Fruit fly (Drosophila melanogaster) whole organism: ENCODE data around the gene Nulp1.

Experiments
- CG8478 ChIP-seq: fragments of >200 bp; optimal IDR thresholded peaks from 2 replicates; lab custom pipeline; 2018; ENCODE audit warnings: inconsistent platforms
- Dll ChIP-seq: fragments of >200 bp; optimal IDR thresholded peaks from 2 replicates; lab custom pipeline; 2017
- EcR ChIP-seq, 2 experiments: fragments of >200 bp; optimal IDR thresholded peaks; 2 replicates each; lab custom pipeline; 2017; ENCODE audit warnings: missing biosample characterization in 2 of 2, missing genetic modification characterization in 2 of 2, missing genetic modification reagents in 2 of 2
- pan ChIP-seq: fragments of >200 bp; optimal IDR thresholded peaks from 2 replicates; lab custom pipeline; 2017
- psq ChIP-seq: fragments of >200 bp; optimal IDR thresholded peaks from 2 replicates; lab custom pipeline; 2017
- usp ChIP-seq: fragments of >200 bp; optimal IDR thresholded peaks from 2 replicates; lab custom pipeline; 2017; ENCODE audit warnings: missing biosample characterization, missing genetic modification characterization, mixed read lengths

Nulp1 gene

DNA sequence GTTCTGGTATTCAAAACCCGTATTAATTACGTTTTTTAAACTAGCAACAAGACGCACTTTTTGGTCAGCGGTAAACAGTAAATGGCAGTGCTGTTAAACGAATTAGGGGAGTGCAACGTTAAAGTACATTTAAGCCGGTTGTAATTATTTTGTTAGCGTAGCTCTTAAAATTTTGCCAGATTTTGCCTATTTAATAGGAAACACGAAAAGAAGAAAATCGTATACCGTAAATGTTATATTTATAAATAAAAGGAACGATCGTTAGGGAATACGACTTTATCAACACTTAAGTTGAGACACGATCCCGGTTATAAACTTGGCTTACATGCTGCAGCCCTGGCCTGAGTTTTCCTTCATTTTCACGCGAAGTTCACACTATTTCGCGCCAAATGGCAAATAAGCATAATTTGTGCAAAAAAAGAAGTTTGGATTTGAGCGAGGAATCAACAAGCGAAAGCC, 27.3 kb downstream of the Nulp1 start, which contains the start of the genes Setx and mus301:
TSS of gene Setx (minus strand) at position 51 of the 459 bp plus-strand sequence.
TSS of gene mus301 (plus strand) at position 361 of the 459 bp plus-strand sequence.
- TF ChIP-seq CG8478 (lab: Kevin White, UChicago) (no peak), psq (lab: Kevin White, UChicago) (no peak), EcR (GFP tag; optimal IDR thresholded peaks at IDR 0.05; lab: Kevin White, UChicago) (no peak), pan (lab: Kevin White, UChicago) (no peak), usp (no peak), Dll (lab: Kevin White, UChicago) (no peak)

DNA sequence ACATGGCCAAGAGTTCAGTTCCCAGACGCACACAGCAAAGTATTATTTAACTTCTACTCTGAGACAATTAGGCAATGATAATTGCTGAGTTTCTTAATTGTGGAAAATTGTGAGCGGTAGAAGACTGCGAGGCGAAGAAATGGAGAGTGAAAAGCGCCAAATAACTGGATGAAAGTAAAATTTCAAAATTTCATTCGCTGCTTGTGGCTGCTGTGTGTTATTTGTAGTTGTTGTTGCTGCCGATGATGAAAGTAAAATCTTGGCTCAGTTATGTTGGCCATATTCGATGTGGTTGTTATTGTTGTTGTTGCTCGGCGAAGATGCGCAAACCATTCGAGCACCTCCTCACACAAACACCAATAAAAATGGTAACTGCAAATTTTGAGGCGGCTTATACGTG, 40.1 kb downstream of the Nulp1 start:
- TF ChIP-seq EcR (GFP tag; optimal IDR thresholded peaks at IDR 0.05; lab: Kevin White, UChicago), result no peak
- no peak for TF ChIP-seq Dll (lab: Kevin White, UChicago)
- no peak for TF ChIP-seq pan (lab: Kevin White, UChicago)
- TF ChIP-seq usp, result no peak
- TF ChIP-seq psq (lab: Kevin White, UChicago), result no peak
- no peak for TF ChIP-seq CG8478 (lab: Kevin White, UChicago)

DNA sequence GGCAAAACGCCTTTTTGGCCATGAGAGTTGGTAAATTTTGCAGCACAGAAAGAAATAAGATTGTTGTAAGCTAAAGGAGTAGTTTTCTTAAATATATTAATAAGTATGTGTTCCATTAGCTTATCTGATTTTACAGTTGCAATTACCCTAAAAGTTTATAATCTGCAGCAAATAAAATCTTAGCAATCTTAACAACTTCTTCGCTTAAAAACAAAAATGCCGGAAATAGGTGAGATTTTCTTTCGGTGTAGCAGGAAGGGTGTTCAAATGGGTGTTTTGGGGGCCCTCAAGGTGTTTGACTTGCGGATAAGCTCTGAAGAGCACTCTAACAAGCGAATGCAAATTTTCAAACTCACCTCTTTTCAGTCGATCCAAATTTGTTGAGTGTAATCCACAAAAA, 40.6 kb downstream of the Nulp1 start:
- no peak for TF ChIP-seq pan (lab: Kevin White, UChicago)
- TF ChIP-seq EcR (GFP tag; optimal IDR thresholded peaks at IDR 0.05; lab: Kevin White, UChicago), result no peak
- TF ChIP-seq psq (lab: Kevin White, UChicago), result no peak
- no peak for TF ChIP-seq Dll (lab: Kevin White, UChicago)
- no peak for TF ChIP-seq CG8478 (lab: Kevin White, UChicago)
- no peak for TF ChIP-seq usp

DNA sequence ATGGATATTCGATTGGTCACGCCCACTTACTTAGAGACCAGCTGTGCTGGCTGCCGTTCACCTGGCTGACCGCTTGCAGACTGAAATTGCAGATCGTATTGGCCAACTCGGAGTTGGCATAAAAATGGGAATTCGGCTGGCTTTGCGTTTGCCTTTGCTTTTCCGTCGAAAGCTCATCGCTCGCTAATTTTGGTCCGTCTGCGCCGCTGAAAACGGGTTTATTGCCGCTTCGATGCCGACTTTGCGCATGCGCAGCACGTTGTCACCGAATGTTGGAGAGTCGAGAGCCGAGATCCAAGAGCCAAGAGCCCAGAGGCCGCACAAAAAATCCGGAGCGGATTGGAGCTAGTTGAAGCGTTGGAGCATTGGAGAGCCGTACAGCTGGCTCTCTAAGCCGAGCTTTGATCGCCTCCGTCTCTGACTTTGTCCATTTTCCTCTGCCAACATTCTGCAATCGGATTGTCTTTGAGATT, 41.6 kb downstream of the Nulp1 start, which contains the start of gene CG13676:
TSS of gene CG13676 (minus strand) at position 87 of the 473 bp plus-strand sequence.
- TF ChIP-seq pan (lab: Kevin White, UChicago), result no peak
- TF ChIP-seq Dll (lab: Kevin White, UChicago), result no peak
- TF ChIP-seq psq (lab: Kevin White, UChicago), result no peak
- no peak for TF ChIP-seq EcR (GFP tag; optimal IDR thresholded peaks at IDR 0.05; lab: Kevin White, UChicago)
- TF ChIP-seq usp, result no peak
- TF ChIP-seq CG8478 (lab: Kevin White, UChicago), result no peak

DNA sequence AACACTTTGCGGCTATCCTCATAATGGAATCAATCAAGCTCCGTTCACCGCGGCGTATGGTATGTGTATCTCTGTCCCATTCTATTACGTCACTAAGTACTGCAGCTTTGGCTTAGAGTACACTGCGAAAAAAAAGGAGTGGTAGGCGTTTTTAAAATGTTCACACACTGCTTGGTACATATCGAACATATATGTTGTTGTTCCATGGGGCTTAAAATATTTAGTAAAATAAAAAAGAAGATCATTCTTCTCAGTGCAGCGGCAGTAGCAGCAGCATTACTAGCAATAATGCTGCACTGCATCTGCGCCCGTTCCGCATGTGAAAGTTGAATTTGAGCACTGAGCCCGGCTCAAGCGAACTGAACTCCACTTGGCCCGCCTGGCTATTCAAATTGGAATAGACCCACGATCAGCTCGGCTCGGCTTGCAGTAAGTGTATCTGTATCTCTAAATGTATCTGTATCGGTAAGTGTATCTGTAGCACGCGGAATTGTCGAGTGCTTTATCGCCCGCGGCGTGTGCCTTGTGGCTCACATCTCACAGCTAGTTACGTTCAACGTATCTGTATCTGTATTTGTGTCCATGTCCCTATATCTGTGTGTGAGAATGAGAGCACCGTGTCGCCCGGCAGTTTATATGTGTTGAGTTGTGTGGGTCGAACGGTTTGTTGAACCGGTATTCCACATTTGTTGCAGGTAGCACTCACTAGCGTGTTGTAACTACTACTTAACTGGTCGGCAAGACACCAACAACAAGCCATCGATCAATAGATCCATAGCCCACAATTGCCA, 43.2 kb downstream of the Nulp1 start:
- TF ChIP-seq psq (lab: Kevin White, UChicago), result no peak
- TF ChIP-seq Dll (lab: Kevin White, UChicago), result no peak
- TF ChIP-seq CG8478 (lab: Kevin White, UChicago), result no peak
- no peak for TF ChIP-seq usp
- TF ChIP-seq EcR (GFP tag; optimal IDR thresholded peaks at IDR 0.05; lab: Kevin White, UChicago), result no peak
- TF ChIP-seq pan (lab: Kevin White, UChicago), result no peak

DNA sequence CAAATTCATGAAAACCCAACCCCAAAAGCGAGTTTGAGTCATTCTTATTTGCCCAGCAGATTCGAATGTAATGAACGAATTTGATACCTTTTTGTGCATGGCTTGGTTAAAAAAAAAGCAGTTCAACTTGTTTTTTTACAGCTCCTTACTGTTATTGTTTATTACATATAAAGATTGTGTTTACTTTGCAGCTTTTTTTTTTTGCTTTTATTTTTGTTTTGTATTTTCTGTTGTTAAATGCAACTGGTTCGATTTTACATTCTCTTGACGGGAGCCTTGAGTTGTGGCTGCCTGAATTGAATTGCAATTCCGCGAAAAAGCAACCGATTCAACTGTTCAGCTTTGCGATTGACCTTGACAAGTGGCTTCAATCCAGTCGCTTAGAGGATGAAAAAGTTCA, 44.4 kb downstream of the Nulp1 start:
- TF ChIP-seq Dll (lab: Kevin White, UChicago) (no peak), psq (lab: Kevin White, UChicago) (no peak), pan (lab: Kevin White, UChicago) (no peak), EcR (GFP tag; optimal IDR thresholded peaks at IDR 0.05; lab: Kevin White, UChicago) (no peak), usp (no peak), CG8478 (lab: Kevin White, UChicago) (no peak)

DNA sequence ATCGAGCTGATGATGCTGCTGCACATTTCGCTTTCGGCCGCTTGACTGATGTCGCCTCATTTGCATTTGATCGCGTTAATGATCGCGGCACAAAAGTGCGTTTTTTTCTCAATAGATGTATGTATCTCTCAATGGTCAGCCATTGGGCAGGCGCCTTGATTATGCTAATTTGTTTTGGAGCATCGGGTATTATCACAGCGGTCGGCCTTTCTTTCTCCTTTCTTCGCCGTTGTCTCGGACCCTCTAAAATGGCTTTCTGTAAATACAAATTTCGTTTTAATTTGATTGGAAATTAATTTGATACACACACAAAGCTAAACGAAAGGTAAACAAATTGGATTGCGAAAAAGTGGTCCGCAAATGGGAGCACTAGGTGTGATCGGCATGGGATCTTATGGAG, 45.2 kb downstream of the Nulp1 start:
- TF ChIP-seq usp (no peak), CG8478 (lab: Kevin White, UChicago) (no peak), Dll (lab: Kevin White, UChicago) (no peak), pan (lab: Kevin White, UChicago) (no peak), psq (lab: Kevin White, UChicago) (no peak), EcR (GFP tag; optimal IDR thresholded peaks at IDR 0.05; lab: Kevin White, UChicago) (no peak)

DNA sequence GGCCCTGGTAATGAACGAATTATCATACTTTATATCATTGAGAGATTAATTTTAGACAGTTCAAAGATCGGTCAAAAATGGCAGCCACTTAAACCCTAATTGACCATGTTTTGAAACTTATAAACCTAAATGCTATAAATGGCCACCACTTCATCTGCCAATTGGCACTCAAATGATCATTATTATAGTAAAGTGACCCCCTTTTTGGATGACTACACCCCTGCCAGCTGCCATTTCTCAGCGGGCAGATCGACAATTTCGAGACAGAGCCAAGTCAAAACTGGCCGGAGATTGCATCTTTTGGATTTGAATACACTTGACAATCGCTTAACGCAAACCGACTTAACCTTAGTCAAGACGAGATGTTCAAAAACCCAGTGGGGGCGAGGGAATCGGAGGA, 46.0 kb downstream of the Nulp1 start:
- no peak for TF ChIP-seq usp
- TF ChIP-seq Dll (lab: Kevin White, UChicago), result no peak
- no peak for TF ChIP-seq pan (lab: Kevin White, UChicago)
- TF ChIP-seq CG8478 (lab: Kevin White, UChicago), result no peak
- TF ChIP-seq psq (lab: Kevin White, UChicago), result no peak
- TF ChIP-seq EcR (GFP tag; optimal IDR thresholded peaks at IDR 0.05; lab: Kevin White, UChicago), result no peak

DNA sequence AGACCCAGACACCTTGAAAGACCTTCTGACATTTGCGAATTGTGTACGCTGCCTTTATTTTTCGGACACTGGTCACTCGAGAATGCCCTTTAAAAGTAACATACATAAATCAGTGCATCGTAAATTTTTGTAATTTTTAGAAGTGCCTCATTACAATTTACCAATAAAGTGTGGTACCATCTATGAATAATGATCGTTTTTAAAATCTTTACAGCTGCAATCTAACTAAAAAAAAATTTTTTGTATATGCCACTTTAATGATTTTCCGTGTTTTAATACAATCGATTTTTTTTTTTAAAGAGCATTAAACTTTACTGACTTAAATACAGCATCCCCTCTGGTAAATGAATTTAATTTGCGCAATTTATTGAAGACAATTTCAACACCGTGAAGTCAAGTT, 46.9 kb downstream of the Nulp1 start:
- TF ChIP-seq usp (no peak), psq (lab: Kevin White, UChicago) (no peak), pan (lab: Kevin White, UChicago) (no peak), CG8478 (lab: Kevin White, UChicago) (no peak), EcR (GFP tag; optimal IDR thresholded peaks at IDR 0.05; lab: Kevin White, UChicago) (no peak), Dll (lab: Kevin White, UChicago) (no peak)

DNA sequence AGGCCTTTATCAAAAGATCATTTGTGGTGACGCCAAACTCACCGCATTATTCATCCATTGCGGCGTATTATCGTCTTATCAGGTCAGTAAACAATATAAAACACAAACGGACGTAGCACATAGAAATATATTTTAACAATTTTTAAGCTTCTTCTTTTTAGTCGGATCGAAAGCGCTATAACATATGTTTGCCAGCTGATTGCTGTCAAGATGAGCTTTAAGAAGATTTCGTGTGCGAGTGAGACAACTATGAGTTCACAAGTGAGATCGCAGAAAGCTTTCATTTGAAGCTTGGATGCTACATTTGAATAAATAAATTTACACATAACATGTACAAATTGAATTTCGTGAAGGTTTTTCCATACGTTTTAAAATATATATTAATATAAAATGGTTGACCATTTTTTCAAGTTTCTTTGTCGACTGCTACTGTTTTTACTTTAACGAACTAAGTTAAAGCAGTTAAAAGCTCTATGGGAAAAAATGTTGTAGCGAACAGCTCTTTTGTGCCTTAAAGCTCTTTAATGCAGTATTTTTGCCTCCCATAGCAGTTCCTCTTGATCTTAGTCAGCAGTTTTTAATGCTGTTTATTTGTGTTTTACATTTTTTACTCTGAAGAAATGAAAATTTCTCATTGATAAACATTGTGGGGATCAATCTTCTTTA, 48.7 kb downstream of the Nulp1 start, which contains the start of gene CG42445:
TSS of gene CG42445 (minus strand) at position 186 of the 666 bp plus-strand sequence.
- TF ChIP-seq psq (lab: Kevin White, UChicago), result no peak
- TF ChIP-seq Dll (lab: Kevin White, UChicago), result no peak
- no peak for TF ChIP-seq EcR (GFP tag; optimal IDR thresholded peaks at IDR 0.05; lab: Kevin White, UChicago)
- no peak for TF ChIP-seq CG8478 (lab: Kevin White, UChicago)
- no peak for TF ChIP-seq pan (lab: Kevin White, UChicago)
- TF ChIP-seq usp, result no peak
